Worm (Caenorhabditis elegans): ENCODE results near the gene srh-243.
A peak's percentile ranks its signal among the peaks of the same experiment; 100 is the strongest.

Gene srh-243

DNA sequence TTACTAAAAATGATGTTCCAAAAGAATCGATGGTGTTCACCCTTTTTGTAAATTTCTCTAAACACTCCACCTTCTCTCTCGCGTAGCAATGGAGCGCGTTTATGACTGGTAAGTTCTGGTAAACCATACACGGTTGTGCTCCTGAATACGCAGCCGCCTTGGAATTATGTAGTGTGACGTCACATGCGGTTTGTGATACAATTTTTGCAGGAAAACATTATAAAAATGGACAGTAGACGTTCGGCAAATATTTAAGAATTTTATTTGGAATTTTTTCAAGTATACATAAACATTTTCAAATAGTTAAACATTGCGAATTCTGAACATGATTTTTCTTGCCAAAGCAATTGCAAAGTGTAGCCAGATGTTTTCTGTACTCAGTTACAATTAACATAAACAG is 7.3 kb downstream of the srh-243 start, which contains the start of gene F37B4.10:
Gene F37B4.10, minus strand, starts transcription at position 101 of the 400 bp plus-strand sequence.
- TF ChIP-seq sox-2 (GFP tag; IDR thresholded peaks at IDR 0.05) = no peak
- TF ChIP-seq nhr-11 (tag; optimal IDR thresholded peaks at IDR 0.05) = no peak
- no peak for TF ChIP-seq rnt-1 (tag; optimal IDR thresholded peaks at IDR 0.05)
- no peak for TF ChIP-seq unc-42 (tag; optimal IDR thresholded peaks at IDR 0.05)
- no peak for TF ChIP-seq lim-6 (tag; optimal IDR thresholded peaks at IDR 0.05)
- TF ChIP-seq elt-2 (tag; optimal IDR thresholded peaks at IDR 0.05) = no peak
- TF ChIP-seq pqm-1 (tag; optimal IDR thresholded peaks at IDR 0.05) = no peak
- TF ChIP-seq hlh-6 (tag; optimal IDR thresholded peaks at IDR 0.05) = no peak
- TF ChIP-seq ceh-24 (tag; optimal IDR thresholded peaks at IDR 0.05) = no peak
- no peak for TF ChIP-seq hlh-30 (tag; optimal IDR thresholded peaks at IDR 0.05; ENCODE audit: insufficient read depth)
- no peak for TF ChIP-seq K02D7.2 (tag; optimal IDR thresholded peaks at IDR 0.05)
- no peak for TF ChIP-seq F13H6.1 (tag; optimal IDR thresholded peaks at IDR 0.05)
- no peak for TF ChIP-seq unc-55 (GFP tag; optimal IDR thresholded peaks at IDR 0.05)
- no peak for TF ChIP-seq ceh-18 (tag; optimal IDR thresholded peaks at IDR 0.05)
- TF ChIP-seq ceh-9 (tag; optimal IDR thresholded peaks at IDR 0.05) = no peak
- no peak for TF ChIP-seq ceh-2 (tag; optimal IDR thresholded peaks at IDR 0.05)
- no peak for TF ChIP-seq sdc-2 (tag; optimal IDR thresholded peaks at IDR 0.05)
- no peak for TF ChIP-seq hlh-15 (tag; optimal IDR thresholded peaks at IDR 0.05)
- no peak for TF ChIP-seq zip-5 (tag; optimal IDR thresholded peaks at IDR 0.05)

DNA sequence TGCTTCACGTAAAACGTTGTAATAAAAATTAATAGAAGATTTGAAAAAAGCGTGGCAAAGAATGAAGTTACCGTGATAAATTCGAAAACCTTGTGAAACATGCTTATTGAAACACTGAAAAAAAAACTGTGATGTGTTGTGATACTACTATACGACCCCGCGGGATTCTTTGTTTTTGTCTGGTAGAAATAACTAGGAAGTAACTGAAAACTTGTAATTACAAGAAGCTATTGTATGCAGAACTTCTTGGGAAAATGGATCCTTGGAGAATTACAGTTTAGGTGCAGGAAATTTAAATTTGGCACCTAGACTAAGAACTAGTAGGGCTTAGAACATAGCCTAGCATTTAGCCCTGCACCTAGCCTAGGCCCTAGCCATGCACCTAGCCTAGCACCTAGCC is 9.6 kb downstream of the srh-243 start, which contains the start of gene str-39:
Gene str-39, minus strand, starts transcription at position 101 of the 400 bp plus-strand sequence.
- TF ChIP-seq lin-11 (tag; optimal IDR thresholded peaks at IDR 0.05) = no peak
- TF ChIP-seq ceh-30 (tag; optimal IDR thresholded peaks at IDR 0.05) = no peak
- TF ChIP-seq unc-55 (GFP tag; optimal IDR thresholded peaks at IDR 0.05) = no peak
- TF ChIP-seq fax-1 (tag; optimal IDR thresholded peaks at IDR 0.05) = no peak
- TF ChIP-seq pag-3 (tag; optimal IDR thresholded peaks at IDR 0.05; ENCODE audit: borderline replicate concordance) = no peak
- no peak for TF ChIP-seq sdc-2 (tag; optimal IDR thresholded peaks at IDR 0.05)
- no peak for TF ChIP-seq ceh-6 (GFP tag; optimal IDR thresholded peaks at IDR 0.05)
- no peak for TF ChIP-seq eyg-1 (tag; optimal IDR thresholded peaks at IDR 0.05)
- no peak for TF ChIP-seq tbx-2 (tag; optimal IDR thresholded peaks at IDR 0.05)
- no peak for TF ChIP-seq ceh-34 (tag; optimal IDR thresholded peaks at IDR 0.05)
- no peak for TF ChIP-seq pax-1 (tag; optimal IDR thresholded peaks at IDR 0.05)

DNA sequence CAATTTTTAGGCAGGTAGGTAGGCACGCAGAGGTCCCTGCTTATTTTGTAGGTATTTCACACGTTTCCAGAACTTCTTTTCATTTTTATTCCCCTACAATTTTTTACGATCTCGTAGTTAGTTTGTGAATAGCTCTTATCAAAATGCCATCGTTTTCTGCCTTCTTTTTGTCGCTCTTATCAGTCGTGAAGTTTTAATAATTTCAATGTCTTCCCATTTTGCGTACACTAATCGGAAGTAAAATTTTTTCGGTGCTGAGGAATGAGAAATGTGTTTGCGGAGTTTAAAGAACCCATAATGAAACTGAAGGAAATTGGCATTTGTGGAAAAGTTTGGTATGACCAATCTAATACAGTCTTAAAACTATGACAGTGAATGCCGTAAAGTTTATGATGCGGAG is 10.1 kb downstream of the srh-243 start:
- TF ChIP-seq ztf-16 (tag; optimal IDR thresholded peaks at IDR 0.05) = no peak
- peak; percentile 26 for TF ChIP-seq elt-2 (tag; optimal IDR thresholded peaks at IDR 0.05)

DNA sequence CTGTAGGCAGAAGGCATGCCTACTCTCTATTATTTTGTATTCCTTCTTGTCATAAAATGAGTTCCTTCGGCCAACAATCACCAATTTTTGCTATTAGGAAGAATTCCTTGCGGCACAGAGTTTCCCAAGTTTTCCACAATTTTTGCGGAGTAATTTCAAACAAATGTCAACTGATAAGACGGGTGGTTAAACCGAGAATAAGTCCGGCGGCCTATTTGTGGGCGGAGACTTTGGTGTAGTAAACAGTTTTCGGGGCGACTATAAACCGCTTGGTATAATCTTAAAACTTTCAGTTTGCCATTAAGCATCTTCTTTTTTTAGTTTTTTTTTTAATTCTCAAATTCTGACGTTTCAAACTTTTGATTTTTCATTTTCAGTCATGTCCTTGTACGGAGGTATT is 10.8 kb downstream of the srh-243 start, which contains the start of gene ifc-1:
Gene ifc-1, plus strand, starts transcription at position 378 of the 400 bp plus-strand sequence.
- TF ChIP-seq madf-2 (tag; optimal IDR thresholded peaks at IDR 0.05) (no peak), K02D7.2 (tag; optimal IDR thresholded peaks at IDR 0.05) (no peak), C08G9.2 (tag; optimal IDR thresholded peaks at IDR 0.05) (no peak), ceh-22 (tag; optimal IDR thresholded peaks at IDR 0.05) (no peak), hlh-30 (tag; optimal IDR thresholded peaks at IDR 0.05; ENCODE audit: insufficient read depth) (no peak)

DNA sequence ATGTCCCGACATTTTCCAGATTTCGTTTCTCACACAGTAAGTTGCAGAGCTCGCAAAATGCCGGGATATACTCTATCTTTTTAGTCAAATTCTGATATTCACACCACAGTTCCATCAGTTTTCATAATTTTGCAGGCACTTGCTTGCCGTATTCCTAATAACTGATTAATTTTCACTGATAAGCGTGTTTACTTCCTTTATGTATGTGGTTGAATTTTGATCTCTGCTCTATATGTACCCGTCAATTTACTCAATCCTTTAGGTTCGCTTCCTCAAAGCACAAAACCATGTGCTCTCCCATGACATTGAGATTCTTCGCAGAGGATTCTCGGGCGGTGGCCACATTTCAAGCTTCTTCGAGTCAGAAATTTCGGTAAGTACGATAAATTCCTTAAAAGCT is 11.3 kb downstream of the srh-243 start:
- TF ChIP-seq ceh-14 (tag; optimal IDR thresholded peaks at IDR 0.05) = no peak
- TF ChIP-seq ama-1 (optimal IDR thresholded peaks at IDR 0.05) = no peak
- no peak for TF ChIP-seq ttx-3 (tag; optimal IDR thresholded peaks at IDR 0.05)
- TF ChIP-seq eyg-1 (tag; optimal IDR thresholded peaks at IDR 0.05) = no peak
- no peak for TF ChIP-seq Y22D7AL.16 (tag; optimal IDR thresholded peaks at IDR 0.05)
- TF ChIP-seq pag-3 (tag; optimal IDR thresholded peaks at IDR 0.05; ENCODE audit: borderline replicate concordance) = no peak
- no peak for TF ChIP-seq pha-2 (tag; optimal IDR thresholded peaks at IDR 0.05)
- TF ChIP-seq fax-1 (tag; optimal IDR thresholded peaks at IDR 0.05) = no peak
- no peak for TF ChIP-seq ceh-18 (tag; optimal IDR thresholded peaks at IDR 0.05)
- no peak for TF ChIP-seq F13H6.1 (tag; optimal IDR thresholded peaks at IDR 0.05)
